Worm (Caenorhabditis elegans) whole organism, L4 larva: ENCODE results near the gene fbxb-96.
"Not testable (repeated sequence)": the region's sequence is repeated elsewhere in the genome, so short reads cannot be mapped to it uniquely, and the experiment has no call there.

Experiments used
- ceh-82 ChIP-seq: sonication (generic microtip); optimal IDR thresholded peaks from 2 replicates; lab custom pipeline; 2017; ENCODE audit warnings: missing biosample characterization, missing genetic modification characterization
- daf-12 ChIP-seq: fragments of 150-350 bp; optimal IDR thresholded peaks from 2 replicates; lab custom pipeline; 2014; ENCODE audit warnings: missing biosample characterization, missing genetic modification reagents, missing genetic modification characterization
- madf-9 ChIP-seq: fragments of 200-800 bp; sonication (Bioruptor generic); conservative IDR thresholded peaks from 2 replicates; pipeline ENCODE4 v1.3.6; 2022; ENCODE audit warnings: missing genetic modification reagents, missing genetic modification characterization, missing compliant biosample characterization
- mep-1 ChIP-seq: fragments of 150-350 bp; sonication (generic microtip); optimal IDR thresholded peaks from 3 replicates; lab custom pipeline; 2014; ENCODE audit warnings: missing biosample characterization, missing genetic modification characterization
- nhr-237 ChIP-seq: sonication (generic microtip); optimal IDR thresholded peaks from 2 replicates; lab custom pipeline; 2017; ENCODE audit warnings: missing biosample characterization, missing genetic modification characterization

ce11 chrII:1823597-1823996 is 26.6 kb downstream of the fbxb-96 start:
- not testable (repeated sequence) for TF ChIP-seq mep-1; daf-12 (tag; lab: Kevin White, UChicago); nhr-237 (tag; lab: Kevin White, UChicago); ceh-82 (tag; lab: Kevin White, UChicago); madf-9 (GFP tag; lab: Robert Waterston, UW)
